Worm (Caenorhabditis elegans) whole organism, L3 larva: ENCODE results near the gene cest-31.
A peak's percentile ranks its signal among the peaks of the same experiment; 100 is the strongest.

Experiments
- ZK546.5 ChIP-seq: sonication (generic microtip); optimal IDR thresholded peaks from 2 replicates; lab custom pipeline; 2017; ENCODE audit warnings: missing biosample characterization, missing genetic modification characterization
- aly-2 ChIP-seq: fragments of 150-350 bp; optimal IDR thresholded peaks from 2 replicates; lab custom pipeline; 2014; ENCODE audit warnings: missing biosample characterization, missing genetic modification characterization
- ceh-16 ChIP-seq: sonication (generic microtip); optimal IDR thresholded peaks from 2 replicates; lab custom pipeline; 2017; ENCODE audit warnings: missing biosample characterization, missing genetic modification characterization
- ceh-28 ChIP-seq: fragments of 150-350 bp; optimal IDR thresholded peaks from 2 replicates; lab custom pipeline; 2014; ENCODE audit warnings: missing biosample characterization, missing genetic modification reagents, missing genetic modification characterization
- ceh-9 ChIP-seq: sonication (generic microtip); optimal IDR thresholded peaks from 2 replicates; lab custom pipeline; 2018; ENCODE audit warnings: missing biosample characterization, missing genetic modification characterization
- daf-12 ChIP-seq: fragments of 150-350 bp; optimal IDR thresholded peaks from 2 replicates; lab custom pipeline; 2014; ENCODE audit warnings: missing biosample characterization, missing genetic modification reagents, missing genetic modification characterization
- egl-5 ChIP-seq: fragments of 150-350 bp; optimal IDR thresholded peaks from 2 replicates; lab custom pipeline; 2017; ENCODE audit warnings: missing biosample characterization, missing genetic modification reagents, missing genetic modification characterization, inconsistent platforms
- elt-1 ChIP-seq: fragments of 150-350 bp; optimal IDR thresholded peaks from 2 replicates; lab custom pipeline; 2014; ENCODE audit warnings: missing biosample characterization, missing genetic modification characterization
- elt-3 ChIP-seq, 3 experiments: fragments of 150-350 bp in 1 of 3; sonication (generic microtip) in 2 of 3; optimal IDR thresholded peaks; 2 replicates in 2 of 3; 4 replicates in 1 of 3; lab custom pipeline; 2014 to 2017; ENCODE audit warnings: missing biosample characterization in 3 of 3, missing genetic modification characterization in 3 of 3
- eor-1 ChIP-seq, 2 experiments: fragments of 150-350 bp; optimal IDR thresholded peaks; 2 replicates each; lab custom pipeline; 2014 to 2018; ENCODE audit warnings: missing biosample characterization in 2 of 2, missing genetic modification characterization in 2 of 2
- fkh-10 ChIP-seq: sonication (generic microtip); optimal IDR thresholded peaks from 2 replicates; lab custom pipeline; 2017; ENCODE audit warnings: missing biosample characterization, missing genetic modification reagents, missing genetic modification characterization
- fos-1 ChIP-seq: fragments of 150-350 bp; optimal IDR thresholded peaks from 2 replicates; lab custom pipeline; 2014; ENCODE audit warnings: missing biosample characterization, missing genetic modification characterization
- hmg-11 ChIP-seq: sonication (generic microtip); optimal IDR thresholded peaks from 2 replicates; lab custom pipeline; 2016; ENCODE audit warnings: missing genetic modification characterization, missing compliant biosample characterization
- jun-1 ChIP-seq: fragments of 150-350 bp; optimal IDR thresholded peaks from 2 replicates; lab custom pipeline; 2014; ENCODE audit warnings: missing biosample characterization, missing genetic modification reagents, missing genetic modification characterization
- lin-39 ChIP-seq: fragments of 150-350 bp; optimal IDR thresholded peaks from 2 replicates; lab custom pipeline; 2018; ENCODE audit warnings: missing biosample characterization, missing genetic modification reagents, missing genetic modification characterization
- lsy-12 ChIP-seq: sonication (generic microtip); optimal IDR thresholded peaks from 2 replicates; lab custom pipeline; 2016; ENCODE audit warnings: mild to moderate bottlenecking, missing genetic modification characterization, missing compliant biosample characterization
- mdl-1 ChIP-seq: fragments of 150-350 bp; optimal IDR thresholded peaks from 2 replicates; lab custom pipeline; 2014; ENCODE audit warnings: missing biosample characterization, missing genetic modification characterization
- mml-1 ChIP-seq: fragments of 150-350 bp; sonication (generic microtip); optimal IDR thresholded peaks from 3 replicates; lab custom pipeline; 2014; ENCODE audit warnings: missing biosample characterization, missing genetic modification characterization
- nfya-1 ChIP-seq: sonication (generic microtip); optimal IDR thresholded peaks from 2 replicates; lab custom pipeline; 2017; ENCODE audit warnings: missing genetic modification characterization, mild to moderate bottlenecking, missing compliant biosample characterization, antibody characterized with exemption, moderate library complexity; ENCODE audit not compliant: insufficient read depth
- nhr-11 ChIP-seq: fragments of 150-350 bp; optimal IDR thresholded peaks from 2 replicates; lab custom pipeline; 2014; ENCODE audit warnings: missing biosample characterization, missing genetic modification characterization
- nhr-23 ChIP-seq: fragments of 150-350 bp; optimal IDR thresholded peaks from 2 replicates; lab custom pipeline; 2014; ENCODE audit warnings: missing biosample characterization, missing genetic modification reagents, missing genetic modification characterization
- nhr-237 ChIP-seq: fragments of 150-350 bp; optimal IDR thresholded peaks from 2 replicates; lab custom pipeline; 2014; ENCODE audit warnings: missing biosample characterization, missing genetic modification characterization
- nhr-25 ChIP-seq: sonication (generic microtip); optimal IDR thresholded peaks from 2 replicates; lab custom pipeline; 2017; ENCODE audit warnings: missing biosample characterization, missing genetic modification characterization
- nhr-43 ChIP-seq: sonication (generic microtip); optimal IDR thresholded peaks from 2 replicates; lab custom pipeline; 2016; ENCODE audit warnings: mild to moderate bottlenecking, missing genetic modification characterization, missing compliant biosample characterization; ENCODE audit not compliant: poor library complexity, severe bottlenecking
- nhr-67 ChIP-seq: fragments of 150-350 bp; optimal IDR thresholded peaks from 2 replicates; lab custom pipeline; 2014; ENCODE audit warnings: missing biosample characterization, missing genetic modification characterization
- nhr-76 ChIP-seq: fragments of 150-350 bp; sonication (generic microtip); optimal IDR thresholded peaks from 5 replicates; lab custom pipeline; 2014; ENCODE audit warnings: missing biosample characterization, missing genetic modification characterization
- nhr-77 ChIP-seq: fragments of 150-350 bp; optimal IDR thresholded peaks from 2 replicates; lab custom pipeline; 2014; ENCODE audit warnings: missing biosample characterization, missing genetic modification characterization
- pha-4 ChIP-seq: fragments of 150-350 bp; optimal IDR thresholded peaks from 2 replicates; lab custom pipeline; 2014; ENCODE audit warnings: missing biosample characterization, missing genetic modification reagents, missing genetic modification characterization
- pqm-1 ChIP-seq: fragments of 150-350 bp; optimal IDR thresholded peaks from 2 replicates; lab custom pipeline; 2017; ENCODE audit warnings: missing biosample characterization, missing genetic modification characterization, inconsistent platforms
- tbx-2 ChIP-seq: sonication (generic microtip); optimal IDR thresholded peaks from 2 replicates; lab custom pipeline; 2016; ENCODE audit warnings: mild to moderate bottlenecking, missing genetic modification characterization, missing compliant biosample characterization
- unc-39 ChIP-seq: sonication (generic microtip); optimal IDR thresholded peaks from 4 replicates; lab custom pipeline; 2017; ENCODE audit warnings: missing biosample characterization, missing genetic modification characterization
- zag-1 ChIP-seq: fragments of 150-350 bp; optimal IDR thresholded peaks from 2 replicates; lab custom pipeline; 2014; ENCODE audit warnings: missing biosample characterization, missing genetic modification characterization
- ztf-4 ChIP-seq: fragments of 150-350 bp; optimal IDR thresholded peaks from 2 replicates; lab custom pipeline; 2014; ENCODE audit warnings: missing biosample characterization, missing genetic modification characterization

Gene cest-31

DNA sequence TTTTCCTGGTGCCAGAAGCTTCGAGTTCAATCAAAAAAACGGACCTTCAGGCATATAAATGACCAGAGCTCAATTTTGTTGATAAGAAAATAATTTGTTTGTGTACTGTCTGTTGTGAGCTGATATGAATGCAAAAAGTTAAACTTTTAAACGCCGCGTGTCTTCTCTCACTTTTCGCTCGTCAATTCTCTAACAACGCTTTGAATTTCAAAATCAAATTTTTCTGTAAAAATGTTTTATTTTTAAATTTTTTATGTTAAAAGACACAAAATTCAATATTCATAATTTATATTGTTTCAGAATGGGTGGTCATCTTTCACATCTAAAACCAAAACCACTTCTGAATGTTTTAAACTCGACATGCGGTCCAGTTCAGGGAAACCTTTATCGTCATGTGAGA, at the start of gene cest-31:
Gene cest-31 (plus strand): TSS at position 301 of the 400 bp plus-strand sequence.
- no peak for TF ChIP-seq pqm-1 (tag; lab: Kevin White, UChicago)
- TF ChIP-seq hmg-11 (tag; lab: Kevin White, UChicago), result no peak
- TF ChIP-seq nfya-1 (tag; lab: Kevin White, UChicago), result no peak
- TF ChIP-seq nhr-77 (tag; lab: Kevin White, UChicago), result no peak
- no peak for TF ChIP-seq ceh-16 (tag; lab: Kevin White, UChicago)
- TF ChIP-seq elt-1, result no peak
- no peak for TF ChIP-seq nhr-67 (tag; lab: Kevin White, UChicago)
- no peak for TF ChIP-seq daf-12 (tag; lab: Kevin White, UChicago)
- no peak for TF ChIP-seq mml-1 (tag; lab: Kevin White, UChicago)
- no peak for TF ChIP-seq unc-39
- TF ChIP-seq fos-1 (tag; lab: Kevin White, UChicago), result no peak
- no peak for TF ChIP-seq tbx-2 (tag; lab: Kevin White, UChicago)
- no peak for TF ChIP-seq egl-5
- no peak for TF ChIP-seq ZK546.5
- TF ChIP-seq ceh-28 (tag; lab: Kevin White, UChicago), result no peak
- no peak for TF ChIP-seq nhr-237 (tag; lab: Kevin White, UChicago)
- TF ChIP-seq pha-4 (tag; lab: Kevin White, UChicago), result no peak
- no peak for TF ChIP-seq nhr-25 (tag; lab: Kevin White, UChicago)
- TF ChIP-seq nhr-76 (tag; lab: Kevin White, UChicago), result no peak

DNA sequence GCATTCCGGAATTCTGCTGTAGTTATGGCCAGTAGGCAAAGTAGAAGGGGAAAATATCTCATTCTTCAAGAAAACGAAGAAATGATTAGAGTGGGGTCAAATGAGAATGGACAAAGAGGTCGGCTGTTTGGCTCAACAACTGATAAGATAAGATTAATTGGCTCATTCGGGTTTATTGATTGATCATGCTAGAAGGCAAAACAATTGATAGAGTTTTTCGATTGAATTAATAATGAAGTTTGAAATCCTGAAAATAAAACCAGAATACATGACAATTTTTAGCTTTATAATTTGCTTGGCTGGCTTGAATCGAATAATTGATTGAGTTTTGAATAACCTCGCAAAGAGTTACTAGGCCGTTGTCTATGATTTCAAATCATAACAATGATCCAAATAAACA, 47.8 kb upstream of the cest-31 start, which contains the start of gene ppt-1:
Gene ppt-1 (minus strand): TSS at position 101 of the 400 bp plus-strand sequence.
- no peak for TF ChIP-seq aly-2
- TF ChIP-seq ceh-9 (tag; lab: Kevin White, UChicago), result no peak

- no peak for TF ChIP-seq jun-1 (tag; lab: Kevin White, UChicago)
- TF ChIP-seq ceh-28 (tag; lab: Kevin White, UChicago), result no peak
- no peak for TF ChIP-seq mml-1 (tag; lab: Kevin White, UChicago)
- no peak for TF ChIP-seq nhr-43 (tag; lab: Kevin White, UChicago)
- peak; percentile 13 for TF ChIP-seq fkh-10 (GFP tag; lab: Kevin White, UChicago)
- no peak for TF ChIP-seq unc-39
- no peak for TF ChIP-seq lsy-12 (tag; lab: Kevin White, UChicago)
- TF ChIP-seq pha-4 (tag; lab: Kevin White, UChicago), result no peak
- TF ChIP-seq eor-1 (tag; optimal IDR thresholded peaks at IDR 0.05; lab: Kevin White, UChicago), result no peak
- TF ChIP-seq nhr-11 (tag; lab: Kevin White, UChicago), result peak; percentile 70
- no peak for TF ChIP-seq nhr-77 (tag; lab: Kevin White, UChicago)
- no peak for TF ChIP-seq hmg-11 (tag; lab: Kevin White, UChicago)
- no peak for TF ChIP-seq nfya-1 (tag; lab: Kevin White, UChicago)
- no peak for TF ChIP-seq lin-39
- TF ChIP-seq ztf-4 (tag; lab: Kevin White, UChicago), result no peak
These were observed 43.3 kb upstream of the cest-31 start for ce11 chrV:6630769-6631168.

- TF ChIP-seq ceh-28 (tag; lab: Kevin White, UChicago) (no peak), nhr-25 (tag; lab: Kevin White, UChicago) (no peak), ceh-16 (tag; lab: Kevin White, UChicago) (no peak), zag-1 (no peak), nhr-23 (no peak), elt-3 (tag; optimal IDR thresholded peaks at IDR 0.05; lab: Kevin White, UChicago) (no peak), elt-1 (no peak), nhr-77 (tag; lab: Kevin White, UChicago) (no peak)
These were observed 42.2 kb upstream of the cest-31 start for ce11 chrV:6631866-6632265.

- TF ChIP-seq daf-12 (tag; lab: Kevin White, UChicago) (no peak), mdl-1 (tag; lab: Kevin White, UChicago) (no peak), nhr-25 (tag; lab: Kevin White, UChicago) (no peak)
These were observed 41.1 kb upstream of the cest-31 start, which contains the start of gene scd-2 for ce11 chrV:6632925-6633324. Gene scd-2, plus strand, starts transcription at chrV:6633225.
